Fruit fly (Drosophila melanogaster) whole organism: ENCODE results near the gene Ptpmeg2.

Experiments
- CG8478 ChIP-seq: fragments of >200 bp; optimal IDR thresholded peaks from 2 replicates; lab custom pipeline; 2018; ENCODE audit warnings: inconsistent platforms
- Dll ChIP-seq: fragments of >200 bp; optimal IDR thresholded peaks from 2 replicates; lab custom pipeline; 2017
- EcR ChIP-seq, 2 experiments: fragments of >200 bp; optimal IDR thresholded peaks; 2 replicates each; lab custom pipeline; 2017; ENCODE audit warnings: missing biosample characterization in 2 of 2, missing genetic modification characterization in 2 of 2, missing genetic modification reagents in 2 of 2
- pan ChIP-seq: fragments of >200 bp; optimal IDR thresholded peaks from 2 replicates; lab custom pipeline; 2017
- psq ChIP-seq: fragments of >200 bp; optimal IDR thresholded peaks from 2 replicates; lab custom pipeline; 2017
- usp ChIP-seq: fragments of >200 bp; optimal IDR thresholded peaks from 2 replicates; lab custom pipeline; 2017; ENCODE audit warnings: missing biosample characterization, missing genetic modification characterization, mixed read lengths

Gene Ptpmeg2

dm6 chrX:9684697-9685567 lies 26.0 kb upstream of the Ptpmeg2 start:
- no peak for TF ChIP-seq pan (lab: Kevin White, UChicago)
- peak; percentile 13 for TF ChIP-seq Dll (lab: Kevin White, UChicago)
- TF ChIP-seq CG8478 (lab: Kevin White, UChicago), result peak; percentile 70

- TF ChIP-seq Dll (lab: Kevin White, UChicago) (peak; percentile 74), psq (lab: Kevin White, UChicago) (no peak)
Observed at dm6 chrX:9684158-9684557, 25.2 kb upstream of the Ptpmeg2 start.

dm6 chrX:9674912-9675311 lies 16.0 kb upstream of the Ptpmeg2 start:
- TF ChIP-seq CG8478 (lab: Kevin White, UChicago) (peak; percentile 31), pan (lab: Kevin White, UChicago) (no peak)

dm6 chrX:9666465-9666864 lies 7.5 kb upstream of the Ptpmeg2 start:
- TF ChIP-seq CG8478 (lab: Kevin White, UChicago) (peak; percentile 3), pan (lab: Kevin White, UChicago) (no peak)

dm6 chrX:9664426-9664825 lies 5.5 kb upstream of the Ptpmeg2 start:
- TF ChIP-seq pan (lab: Kevin White, UChicago) (no peak), psq (lab: Kevin White, UChicago) (no peak), EcR (GFP tag; optimal IDR thresholded peaks at IDR 0.05; lab: Kevin White, UChicago) (no peak), CG8478 (lab: Kevin White, UChicago) (no peak)

dm6 chrX:9663666-9664065 lies 4.7 kb upstream of the Ptpmeg2 start:
- TF ChIP-seq Dll (lab: Kevin White, UChicago) (no peak), CG8478 (lab: Kevin White, UChicago) (no peak), psq (lab: Kevin White, UChicago) (no peak), usp (GFP tag; lab: Kevin White, UChicago) (no peak), EcR (GFP tag; optimal IDR thresholded peaks at IDR 0.05; lab: Kevin White, UChicago) (no peak), pan (lab: Kevin White, UChicago) (no peak)

- TF ChIP-seq CG8478 (lab: Kevin White, UChicago) (no peak), EcR (GFP tag; optimal IDR thresholded peaks at IDR 0.05; lab: Kevin White, UChicago) (no peak), usp (GFP tag; lab: Kevin White, UChicago) (no peak), psq (lab: Kevin White, UChicago) (no peak), Dll (lab: Kevin White, UChicago) (no peak), pan (lab: Kevin White, UChicago) (no peak)
Observed at dm6 chrX:9662797-9663316, 3.9 kb upstream of the Ptpmeg2 start, which contains the start of gene CG3106. TSS of gene CG3106 (minus strand) at chrX:9662903.

- TF ChIP-seq CG8478 (lab: Kevin White, UChicago) (no peak), EcR (GFP tag; optimal IDR thresholded peaks at IDR 0.05; lab: Kevin White, UChicago) (no peak), pan (lab: Kevin White, UChicago) (no peak), Dll (lab: Kevin White, UChicago) (no peak)
Observed at dm6 chrX:9661491-9661890, 2.5 kb upstream of the Ptpmeg2 start.

- TF ChIP-seq Dll (lab: Kevin White, UChicago) (no peak), psq (lab: Kevin White, UChicago) (no peak), pan (lab: Kevin White, UChicago) (no peak), EcR (GFP tag; optimal IDR thresholded peaks at IDR 0.05; lab: Kevin White, UChicago) (peak in 1 of 2 experiments; percentile 36), CG8478 (lab: Kevin White, UChicago) (peak; percentile 69), usp (GFP tag; lab: Kevin White, UChicago) (no peak)
Observed at dm6 chrX:9658095-9658838, 678 bp downstream of the Ptpmeg2 start.

dm6 chrX:9655989-9656713 lies 2.8 kb downstream of the Ptpmeg2 start:
- no peak for TF ChIP-seq Dll (lab: Kevin White, UChicago)
- TF ChIP-seq EcR (GFP tag; optimal IDR thresholded peaks at IDR 0.05; lab: Kevin White, UChicago), result no peak
- TF ChIP-seq CG8478 (lab: Kevin White, UChicago), result no peak

- TF ChIP-seq pan (lab: Kevin White, UChicago), result no peak
- TF ChIP-seq CG8478 (lab: Kevin White, UChicago), result no peak
- peak; percentile 31 to 80 for TF ChIP-seq EcR (GFP tag; optimal IDR thresholded peaks at IDR 0.05; lab: Kevin White, UChicago)
Observed at dm6 chrX:9653986-9654688, 4.8 kb downstream of the Ptpmeg2 start.
